Worm (Caenorhabditis elegans) whole organism, L3 larva: Measurements from ENCODE around the gene F32D8.8.

Experiments
- R02D3.7 ChIP-seq: fragments of 150-350 bp; optimal IDR thresholded peaks from 2 replicates; lab custom pipeline; 2014; ENCODE audit warnings: missing biosample characterization, missing genetic modification characterization
- ZK546.5 ChIP-seq: sonication (generic microtip); optimal IDR thresholded peaks from 2 replicates; lab custom pipeline; 2017; ENCODE audit warnings: missing biosample characterization, missing genetic modification characterization
- aly-2 ChIP-seq: fragments of 150-350 bp; optimal IDR thresholded peaks from 2 replicates; lab custom pipeline; 2014; ENCODE audit warnings: missing biosample characterization, missing genetic modification characterization
- ama-1 ChIP-seq: fragments of 150-350 bp; optimal IDR thresholded peaks from 2 replicates; lab custom pipeline; 2018
- ceh-16 ChIP-seq: sonication (generic microtip); optimal IDR thresholded peaks from 2 replicates; lab custom pipeline; 2017; ENCODE audit warnings: missing biosample characterization, missing genetic modification characterization
- ceh-28 ChIP-seq: fragments of 150-350 bp; optimal IDR thresholded peaks from 2 replicates; lab custom pipeline; 2014; ENCODE audit warnings: missing biosample characterization, missing genetic modification reagents, missing genetic modification characterization
- ceh-82 ChIP-seq: fragments of 150-350 bp; optimal IDR thresholded peaks from 2 replicates; lab custom pipeline; 2014; ENCODE audit warnings: missing biosample characterization, missing genetic modification characterization
- ceh-9 ChIP-seq: sonication (generic microtip); optimal IDR thresholded peaks from 2 replicates; lab custom pipeline; 2018; ENCODE audit warnings: missing biosample characterization, missing genetic modification characterization
- daf-12 ChIP-seq: fragments of 150-350 bp; optimal IDR thresholded peaks from 2 replicates; lab custom pipeline; 2014; ENCODE audit warnings: missing biosample characterization, missing genetic modification reagents, missing genetic modification characterization
- egl-27 ChIP-seq: sonication (generic microtip); optimal IDR thresholded peaks from 4 replicates; lab custom pipeline; 2017; ENCODE audit warnings: missing biosample characterization, missing genetic modification reagents, missing genetic modification characterization
- egl-5 ChIP-seq: fragments of 150-350 bp; optimal IDR thresholded peaks from 2 replicates; lab custom pipeline; 2017; ENCODE audit warnings: missing biosample characterization, missing genetic modification reagents, missing genetic modification characterization, inconsistent platforms
- elt-1 ChIP-seq: fragments of 150-350 bp; optimal IDR thresholded peaks from 2 replicates; lab custom pipeline; 2014; ENCODE audit warnings: missing biosample characterization, missing genetic modification characterization
- elt-2 ChIP-seq: sonication (generic microtip); optimal IDR thresholded peaks from 2 replicates; lab custom pipeline; 2016; ENCODE audit warnings: missing genetic modification reagents, mild to moderate bottlenecking, missing genetic modification characterization, missing compliant biosample characterization
- elt-3 ChIP-seq, 3 experiments: fragments of 150-350 bp in 1 of 3; sonication (generic microtip) in 2 of 3; optimal IDR thresholded peaks; 2 replicates in 2 of 3; 4 replicates in 1 of 3; lab custom pipeline; 2014 to 2017; ENCODE audit warnings: missing biosample characterization in 3 of 3, missing genetic modification characterization in 3 of 3
- fkh-10 ChIP-seq: sonication (generic microtip); optimal IDR thresholded peaks from 2 replicates; lab custom pipeline; 2017; ENCODE audit warnings: missing biosample characterization, missing genetic modification reagents, missing genetic modification characterization
- fkh-2 ChIP-seq: fragments of 150-350 bp; optimal IDR thresholded peaks from 2 replicates; lab custom pipeline; 2014; ENCODE audit warnings: missing biosample characterization, missing genetic modification reagents, missing genetic modification characterization
- fos-1 ChIP-seq: fragments of 150-350 bp; optimal IDR thresholded peaks from 2 replicates; lab custom pipeline; 2014; ENCODE audit warnings: missing biosample characterization, missing genetic modification characterization
- hmg-11 ChIP-seq: sonication (generic microtip); optimal IDR thresholded peaks from 2 replicates; lab custom pipeline; 2016; ENCODE audit warnings: missing genetic modification characterization, missing compliant biosample characterization
- jun-1 ChIP-seq: fragments of 150-350 bp; optimal IDR thresholded peaks from 2 replicates; lab custom pipeline; 2014; ENCODE audit warnings: missing biosample characterization, missing genetic modification reagents, missing genetic modification characterization
- lsy-12 ChIP-seq: sonication (generic microtip); optimal IDR thresholded peaks from 2 replicates; lab custom pipeline; 2016; ENCODE audit warnings: mild to moderate bottlenecking, missing genetic modification characterization, missing compliant biosample characterization
- mdl-1 ChIP-seq: fragments of 150-350 bp; optimal IDR thresholded peaks from 2 replicates; lab custom pipeline; 2014; ENCODE audit warnings: missing biosample characterization, missing genetic modification characterization
- mml-1 ChIP-seq: fragments of 150-350 bp; sonication (generic microtip); optimal IDR thresholded peaks from 3 replicates; lab custom pipeline; 2014; ENCODE audit warnings: missing biosample characterization, missing genetic modification characterization
- nfya-1 ChIP-seq: sonication (generic microtip); optimal IDR thresholded peaks from 2 replicates; lab custom pipeline; 2017; ENCODE audit warnings: missing genetic modification characterization, mild to moderate bottlenecking, missing compliant biosample characterization, antibody characterized with exemption, moderate library complexity; ENCODE audit not compliant: insufficient read depth
- nhr-11 ChIP-seq: fragments of 150-350 bp; optimal IDR thresholded peaks from 2 replicates; lab custom pipeline; 2014; ENCODE audit warnings: missing biosample characterization, missing genetic modification characterization
- nhr-12 ChIP-seq: fragments of 150-350 bp; optimal IDR thresholded peaks from 2 replicates; lab custom pipeline; 2014; ENCODE audit warnings: missing biosample characterization, missing genetic modification characterization
- nhr-237 ChIP-seq: fragments of 150-350 bp; optimal IDR thresholded peaks from 2 replicates; lab custom pipeline; 2014; ENCODE audit warnings: missing biosample characterization, missing genetic modification characterization
- nhr-25 ChIP-seq: sonication (generic microtip); optimal IDR thresholded peaks from 2 replicates; lab custom pipeline; 2017; ENCODE audit warnings: missing biosample characterization, missing genetic modification characterization
- nhr-28 ChIP-seq: fragments of 150-350 bp; optimal IDR thresholded peaks from 2 replicates; lab custom pipeline; 2014; ENCODE audit warnings: missing biosample characterization, missing genetic modification characterization
- nhr-76 ChIP-seq: fragments of 150-350 bp; sonication (generic microtip); optimal IDR thresholded peaks from 5 replicates; lab custom pipeline; 2014; ENCODE audit warnings: missing biosample characterization, missing genetic modification characterization
- pha-4 ChIP-seq: fragments of 150-350 bp; optimal IDR thresholded peaks from 2 replicates; lab custom pipeline; 2014; ENCODE audit warnings: missing biosample characterization, missing genetic modification reagents, missing genetic modification characterization
- pqm-1 ChIP-seq: fragments of 150-350 bp; optimal IDR thresholded peaks from 2 replicates; lab custom pipeline; 2017; ENCODE audit warnings: missing biosample characterization, missing genetic modification characterization, inconsistent platforms
- sea-2 ChIP-seq: fragments of 150-350 bp; sonication (generic microtip); optimal IDR thresholded peaks from 4 replicates; lab custom pipeline; 2014; ENCODE audit warnings: missing biosample characterization, missing genetic modification reagents, missing genetic modification characterization
- skn-1 ChIP-seq: fragments of 150-350 bp; optimal IDR thresholded peaks from 2 replicates; lab custom pipeline; 2014; ENCODE audit warnings: missing biosample characterization, missing genetic modification characterization
- tbx-2 ChIP-seq: sonication (generic microtip); optimal IDR thresholded peaks from 2 replicates; lab custom pipeline; 2016; ENCODE audit warnings: mild to moderate bottlenecking, missing genetic modification characterization, missing compliant biosample characterization
- unc-39 ChIP-seq: sonication (generic microtip); optimal IDR thresholded peaks from 4 replicates; lab custom pipeline; 2017; ENCODE audit warnings: missing biosample characterization, missing genetic modification characterization
- unc-62 ChIP-seq: fragments of 150-350 bp; sonication (generic microtip); optimal IDR thresholded peaks from 4 replicates; lab custom pipeline; 2014; ENCODE audit warnings: missing biosample characterization, missing genetic modification reagents, missing genetic modification characterization
- zag-1 ChIP-seq: fragments of 150-350 bp; optimal IDR thresholded peaks from 2 replicates; lab custom pipeline; 2014; ENCODE audit warnings: missing biosample characterization, missing genetic modification characterization
- ztf-11 ChIP-seq: fragments of 150-350 bp; optimal IDR thresholded peaks from 2 replicates; lab custom pipeline; 2014; ENCODE audit warnings: missing biosample characterization, missing genetic modification characterization

F32D8.8 gene

DNA sequence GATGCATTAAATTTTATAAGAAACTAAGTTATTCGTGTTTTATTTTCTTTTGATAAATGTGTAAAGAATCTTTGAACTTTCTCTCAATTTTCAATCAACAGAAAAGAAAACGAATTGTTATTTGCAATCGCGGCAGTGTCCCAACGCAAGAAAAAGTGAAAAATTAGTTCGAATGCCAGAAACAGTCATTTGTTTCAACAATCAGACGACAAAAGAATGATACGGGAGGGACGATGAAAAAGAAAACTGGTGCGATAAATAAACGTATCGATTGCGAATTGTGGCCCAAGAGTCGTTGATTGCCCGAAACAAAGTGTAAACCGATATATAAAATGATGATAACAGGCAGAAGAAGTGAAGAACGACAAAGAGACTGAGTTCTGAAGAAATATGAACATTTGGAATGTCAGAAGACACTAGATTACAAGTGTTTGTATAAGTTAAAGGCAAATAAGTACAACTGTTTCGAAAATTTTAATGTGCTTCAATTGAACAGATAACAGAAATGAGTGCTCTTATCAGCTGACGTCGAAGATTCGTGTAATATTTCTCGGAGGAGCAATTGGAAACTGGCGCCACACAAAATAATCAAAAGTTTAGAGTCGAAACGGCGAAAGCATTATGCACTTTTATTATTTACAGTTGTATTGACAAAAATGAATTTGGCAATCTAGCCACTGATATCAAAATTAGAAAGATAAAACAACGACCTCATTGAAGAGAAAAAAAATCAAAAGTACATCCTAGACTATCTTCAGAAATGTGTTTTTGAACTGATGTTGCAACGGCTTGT lies 24.6 kb downstream of the F32D8.8 start:
- TF ChIP-seq ceh-9 (tag; lab: Kevin White, UChicago) (no peak), pqm-1 (peak; percentile 95), jun-1 (tag; lab: Kevin White, UChicago) (peak; percentile 36), elt-2 (tag; lab: Kevin White, UChicago) (peak; percentile 97), ceh-28 (peak; percentile 6), mml-1 (tag; lab: Kevin White, UChicago) (no peak), nhr-25 (tag; lab: Kevin White, UChicago) (peak; percentile 10), pha-4 (tag; lab: Kevin White, UChicago) (peak; percentile 51)

DNA sequence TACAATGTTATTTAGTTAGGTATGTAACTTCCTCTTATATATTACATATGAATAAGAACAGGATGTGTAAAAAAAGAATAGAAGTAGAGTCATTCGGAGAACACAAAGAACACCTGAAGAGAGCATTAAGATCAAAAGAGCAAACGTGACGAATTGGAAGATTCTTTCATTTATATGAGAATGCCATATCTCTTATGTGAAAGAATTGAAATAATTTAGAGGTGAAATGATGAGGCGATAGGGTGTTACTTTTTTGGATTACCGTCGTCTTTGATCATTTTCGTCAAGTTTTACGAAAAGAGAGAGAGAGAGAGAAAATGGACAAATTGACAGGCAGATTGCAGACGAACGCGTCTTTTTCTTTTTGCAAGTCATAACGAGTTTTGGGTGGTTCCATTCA lies 26.1 kb downstream of the F32D8.8 start:
- no peak for TF ChIP-seq tbx-2
- TF ChIP-seq ztf-11 (tag; lab: Kevin White, UChicago): no peak
- no peak for TF ChIP-seq ceh-82 (tag; lab: Kevin White, UChicago)
- TF ChIP-seq sea-2 (GFP tag; lab: Kevin White, UChicago): no peak
- TF ChIP-seq ceh-28: no peak
- TF ChIP-seq aly-2 (tag; lab: Kevin White, UChicago): no peak
- no peak for TF ChIP-seq nhr-25 (tag; lab: Kevin White, UChicago)
- no peak for TF ChIP-seq pqm-1
- no peak for TF ChIP-seq nhr-11 (tag; lab: Kevin White, UChicago)
- TF ChIP-seq R02D3.7: no peak
- no peak for TF ChIP-seq lsy-12 (tag; lab: Kevin White, UChicago)
- no peak for TF ChIP-seq ama-1 (lab: Kevin White, UChicago)
- no peak for TF ChIP-seq zag-1 (tag; lab: Kevin White, UChicago)

DNA sequence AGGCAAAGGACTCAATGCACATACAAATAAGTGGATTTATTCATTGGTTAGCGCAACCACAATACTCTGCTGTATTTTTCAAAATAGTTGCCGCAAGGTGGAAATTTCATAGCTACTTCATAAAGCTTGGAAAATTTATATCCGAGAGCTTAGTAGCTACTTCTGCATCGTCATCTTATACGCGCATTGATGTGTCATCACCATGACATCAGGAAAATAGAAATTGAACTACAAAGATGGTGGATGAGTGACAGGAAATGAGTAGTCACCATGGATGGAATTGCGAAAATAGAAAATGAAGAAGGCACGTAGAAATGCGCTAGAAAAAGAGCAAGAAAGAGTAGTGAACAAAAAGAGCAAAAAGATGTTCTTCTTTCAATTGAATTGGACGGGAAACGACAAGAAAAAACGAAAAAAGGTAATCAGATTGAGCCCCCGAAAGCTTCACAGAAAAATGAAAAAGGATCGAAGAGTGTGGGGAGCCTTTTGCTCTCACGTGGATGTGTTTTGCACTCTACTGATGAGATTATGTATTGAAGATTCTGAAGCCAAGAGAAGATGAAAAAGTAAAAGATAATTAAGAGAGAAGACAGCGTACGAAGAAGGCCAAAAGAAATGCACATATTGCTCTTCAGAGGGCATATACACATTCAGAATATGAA lies 27.5 kb downstream of the F32D8.8 start:
- TF ChIP-seq nhr-25 (tag; lab: Kevin White, UChicago) (no peak), nfya-1 (tag; lab: Kevin White, UChicago) (peak; percentile 2), skn-1 (peak; percentile 13), fkh-10 (GFP tag; lab: Kevin White, UChicago) (peak; percentile 90)

DNA sequence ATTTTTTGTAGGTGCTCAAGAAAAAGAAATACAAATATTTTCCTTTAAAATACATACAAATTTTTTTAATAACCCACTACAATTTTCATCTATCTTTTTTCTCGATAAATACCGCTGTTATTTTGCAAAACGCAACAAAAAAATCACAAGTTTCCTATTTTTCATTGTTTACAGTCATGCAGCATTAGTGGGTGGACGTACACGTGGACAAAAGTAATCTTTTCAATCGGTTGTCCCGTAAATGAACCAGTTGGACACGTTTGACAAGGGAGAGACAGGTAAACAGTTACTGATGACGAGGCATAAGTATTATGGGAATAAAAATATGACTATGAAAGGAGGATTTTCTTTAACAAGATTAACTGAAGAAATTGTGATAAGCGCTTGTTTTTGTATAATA lies 29.4 kb downstream of the F32D8.8 start:
- TF ChIP-seq sea-2 (GFP tag; lab: Kevin White, UChicago) (no peak), ceh-16 (no peak), daf-12 (tag; lab: Kevin White, UChicago) (no peak), ceh-9 (tag; lab: Kevin White, UChicago) (no peak), fos-1 (tag; lab: Kevin White, UChicago) (no peak), jun-1 (tag; lab: Kevin White, UChicago) (no peak), egl-27 (tag; lab: Kevin White, UChicago) (no peak), zag-1 (tag; lab: Kevin White, UChicago) (no peak), mml-1 (tag; lab: Kevin White, UChicago) (no peak), nhr-28 (tag; lab: Kevin White, UChicago) (no peak), ceh-82 (tag; lab: Kevin White, UChicago) (no peak), ZK546.5 (no peak), mdl-1 (tag; lab: Kevin White, UChicago) (no peak), elt-3 (tag; optimal IDR thresholded peaks at IDR 0.05; lab: Kevin White, UChicago) (no peak)

DNA sequence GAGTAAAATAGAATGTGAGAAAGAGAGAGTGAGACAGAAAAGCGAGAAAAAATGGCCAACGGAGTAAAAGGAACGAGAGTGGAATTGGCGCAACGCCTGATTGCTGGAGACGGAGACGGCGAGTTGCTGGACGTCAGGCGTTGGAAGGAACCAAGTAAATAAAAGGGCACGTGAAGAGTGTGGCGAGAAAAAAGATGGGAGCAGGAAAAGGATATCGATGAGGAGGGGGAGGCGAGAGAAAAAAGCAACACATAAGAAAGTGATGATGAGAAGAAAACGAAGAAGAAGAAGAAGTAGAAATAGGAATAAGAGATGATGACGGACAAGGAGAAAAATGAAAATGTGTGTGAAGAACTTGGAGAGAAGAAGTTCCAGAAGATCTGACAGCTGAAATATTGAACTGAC lies 31.1 kb downstream of the F32D8.8 start:
- TF ChIP-seq fkh-10 (GFP tag; lab: Kevin White, UChicago) (peak; percentile 92), ceh-28 (peak; percentile 60), egl-27 (tag; lab: Kevin White, UChicago) (peak; percentile 66), elt-3 (tag; optimal IDR thresholded peaks at IDR 0.05; lab: Kevin White, UChicago) (no peak), unc-39 (tag; lab: Kevin White, UChicago) (no peak), ceh-9 (tag; lab: Kevin White, UChicago) (no peak), lsy-12 (tag; lab: Kevin White, UChicago) (peak; percentile 54), zag-1 (tag; lab: Kevin White, UChicago) (peak; percentile 35), R02D3.7 (peak; percentile 39), jun-1 (tag; lab: Kevin White, UChicago) (peak; percentile 71), hmg-11 (tag; lab: Kevin White, UChicago) (peak; percentile 90), elt-2 (tag; lab: Kevin White, UChicago) (peak; percentile 36), elt-1 (tag; lab: Kevin White, UChicago) (peak; percentile 49), aly-2 (tag; lab: Kevin White, UChicago) (no peak), tbx-2 (peak; percentile 67), pqm-1 (peak; percentile 46), nhr-11 (tag; lab: Kevin White, UChicago) (peak; percentile 56), ZK546.5 (no peak), nhr-25 (tag; lab: Kevin White, UChicago) (no peak), nhr-12 (tag; lab: Kevin White, UChicago) (no peak), unc-62 (GFP tag; lab: Kevin White, UChicago) (peak; percentile 80), ama-1 (lab: Kevin White, UChicago) (no peak), ztf-11 (tag; lab: Kevin White, UChicago) (no peak), daf-12 (tag; lab: Kevin White, UChicago) (no peak), egl-5 (tag; lab: Kevin White, UChicago) (peak; percentile 69), fkh-2 (tag; lab: Kevin White, UChicago) (peak; percentile 12), skn-1 (peak; percentile 16), pha-4 (tag; lab: Kevin White, UChicago) (peak; percentile 92), ceh-82 (tag; lab: Kevin White, UChicago) (peak; percentile 7), nhr-76 (no peak), nhr-237 (tag; lab: Kevin White, UChicago) (no peak), nhr-28 (tag; lab: Kevin White, UChicago) (no peak)
